Worm (Caenorhabditis elegans): ENCODE data around the gene fos-1.

DNA sequence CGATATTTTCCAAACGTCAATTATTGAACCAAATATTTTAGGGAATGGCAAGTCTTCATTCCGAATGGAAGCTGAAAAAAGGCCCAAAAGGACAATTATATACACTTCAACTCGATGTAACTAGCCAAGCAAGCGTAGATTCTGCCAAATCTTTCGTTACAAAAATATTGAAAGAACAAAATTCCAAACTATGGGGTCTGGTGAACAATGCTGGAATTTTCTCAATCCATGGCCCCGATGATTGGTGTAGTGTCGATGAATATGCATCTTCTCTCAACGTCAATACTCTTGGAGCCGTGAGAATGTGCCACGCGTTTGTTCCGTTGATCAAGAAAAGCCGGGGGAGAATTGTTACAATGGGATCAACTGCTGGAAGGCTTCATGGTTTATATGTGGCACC, 19.2 kb upstream of the fos-1 start:
- TF ChIP-seq cog-1 (tag; optimal IDR thresholded peaks at IDR 0.05) (no peak), ztf-29 (GFP tag; IDR thresholded peaks at IDR 0.05) (no peak)
